Fruit fly (Drosophila melanogaster): ENCODE data around the gene KrT95D.

KrT95D gene

dm6 chr3R:24031825-24032523 lies at the start of gene KrT95D, which contains the start of gene Mettl3:
Gene KrT95D (minus strand): TSS chr3R:24031827.
Gene Mettl3 (plus strand): TSS chr3R:24032157.
- no peak for TF ChIP-seq CG17801 (GFP tag; optimal IDR thresholded peaks at IDR 0.05; ENCODE audit: partially characterized antibody)

DNA sequence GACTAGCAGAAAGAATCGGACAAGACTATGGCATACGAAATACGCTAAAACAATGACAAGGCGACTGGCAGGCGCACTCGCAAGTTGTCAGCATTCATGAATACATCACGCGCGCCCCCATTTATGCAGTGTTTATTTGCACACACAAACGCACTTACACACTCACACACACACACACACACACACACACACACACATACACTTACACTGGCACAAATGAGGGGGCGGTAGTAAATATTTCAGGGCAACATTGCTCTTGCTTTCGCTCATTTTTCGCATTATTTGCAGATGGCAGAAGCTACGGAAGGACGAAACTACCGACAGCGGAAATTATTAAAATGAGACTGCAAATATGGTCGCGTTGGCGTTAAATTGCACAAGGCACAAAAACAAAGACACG lies 48.0 kb upstream of the KrT95D start:
- TF ChIP-seq CG17801 (GFP tag; optimal IDR thresholded peaks at IDR 0.05; ENCODE audit: partially characterized antibody): no peak

- TF ChIP-seq CG17801 (GFP tag; optimal IDR thresholded peaks at IDR 0.05; ENCODE audit: partially characterized antibody): peak; percentile 60
Observed at dm6 chr3R:24079110-24079509, 47.5 kb upstream of the KrT95D start.

DNA sequence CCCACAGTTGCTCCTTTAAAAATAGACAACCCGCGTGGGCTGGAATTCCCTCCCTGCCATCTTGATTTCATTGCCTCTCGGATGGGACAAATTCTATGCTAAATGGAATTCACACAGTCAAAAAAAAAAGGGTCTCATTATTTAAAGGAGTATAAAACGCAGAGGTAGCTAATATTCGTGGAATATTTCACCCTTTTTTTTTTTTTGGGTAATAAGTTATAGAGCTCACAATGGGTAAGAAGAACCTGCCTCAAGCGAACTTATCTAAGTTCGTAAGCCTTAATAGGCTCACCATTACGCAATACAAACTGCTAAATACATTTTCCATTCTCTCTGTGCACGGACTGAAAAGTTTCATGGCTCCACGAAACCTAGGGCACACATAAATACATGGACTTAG lies 42.1 kb upstream of the KrT95D start:
- TF ChIP-seq CG17801 (GFP tag; optimal IDR thresholded peaks at IDR 0.05; ENCODE audit: partially characterized antibody): no peak

DNA sequence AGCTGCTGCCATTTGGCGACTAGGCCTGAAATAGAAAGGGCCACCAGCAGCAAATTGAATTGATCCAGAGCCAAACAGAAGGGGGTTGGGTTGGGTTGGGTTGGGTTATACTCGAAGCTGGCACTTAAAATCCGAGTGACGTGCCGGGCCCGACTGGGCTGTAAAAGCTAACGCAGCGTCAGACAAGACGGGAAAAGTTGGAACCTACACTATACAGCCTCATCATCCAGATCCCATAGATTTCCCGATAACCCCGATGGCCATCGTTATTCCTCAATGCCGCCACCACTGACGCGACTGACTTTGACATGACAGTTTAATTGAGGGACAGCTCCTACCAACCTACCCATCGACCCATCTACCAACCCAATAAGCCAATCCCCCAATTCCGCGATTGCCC lies 38.3 kb upstream of the KrT95D start:
- TF ChIP-seq CG17801 (GFP tag; optimal IDR thresholded peaks at IDR 0.05; ENCODE audit: partially characterized antibody): no peak

- no peak for TF ChIP-seq CG17801 (GFP tag; optimal IDR thresholded peaks at IDR 0.05; ENCODE audit: partially characterized antibody)
Observed at dm6 chr3R:24068830-24069229, 37.2 kb upstream of the KrT95D start.

DNA sequence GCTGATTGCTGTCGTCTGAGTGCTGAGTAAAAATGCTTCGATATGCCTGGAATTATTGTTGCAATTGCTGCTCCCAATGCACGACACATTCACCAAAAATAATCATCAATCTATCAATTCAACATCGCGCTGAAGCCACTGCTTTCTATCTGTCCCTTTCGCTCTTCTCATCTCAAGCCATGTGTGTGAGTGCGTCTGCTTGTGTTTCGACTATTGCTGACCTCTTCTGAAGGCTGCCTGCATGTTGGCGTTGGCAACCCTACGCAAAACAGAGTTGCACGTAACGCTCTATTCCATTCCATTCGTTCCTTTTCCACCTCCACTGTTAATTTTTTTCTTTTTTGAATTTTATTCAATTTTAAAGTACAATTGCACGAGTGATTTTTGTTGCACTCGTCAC lies 34.1 kb upstream of the KrT95D start:
- TF ChIP-seq CG17801 (GFP tag; optimal IDR thresholded peaks at IDR 0.05; ENCODE audit: partially characterized antibody): no peak

dm6 chr3R:24058041-24058440 lies 26.4 kb upstream of the KrT95D start, which contains the start of gene SMC1:
Gene SMC1 (plus strand): TSS chr3R:24058287.
- TF ChIP-seq CG17801 (GFP tag; optimal IDR thresholded peaks at IDR 0.05; ENCODE audit: partially characterized antibody): peak; percentile 48

- TF ChIP-seq CG17801 (GFP tag; optimal IDR thresholded peaks at IDR 0.05; ENCODE audit: partially characterized antibody): peak; percentile 46
Observed at dm6 chr3R:24057188-24057587, 25.6 kb upstream of the KrT95D start, which contains the start of gene Hsp68. Gene Hsp68 (minus strand): TSS chr3R:24057310.

DNA sequence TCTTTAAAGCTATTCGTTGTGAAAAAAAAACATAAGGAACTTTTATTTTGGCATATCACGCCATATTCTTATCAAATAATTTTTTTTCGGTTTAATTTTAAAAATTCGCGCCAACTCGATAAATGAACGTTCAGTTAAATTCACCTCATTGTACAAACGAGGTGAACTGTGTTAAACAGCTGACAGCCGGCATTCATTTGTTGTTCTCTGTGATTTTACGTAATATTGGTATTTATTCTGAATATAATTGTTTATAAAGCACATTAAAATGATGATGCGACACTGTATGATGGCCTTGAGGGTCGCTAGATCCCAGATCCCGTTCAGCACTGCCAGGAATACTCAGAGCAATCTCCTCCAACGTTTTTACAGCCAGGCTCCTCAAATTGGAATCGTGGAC lies 22.6 kb upstream of the KrT95D start, which contains the start of gene CG6000:
Gene CG6000 (plus strand): TSS at position 165 of the 400 bp plus-strand sequence.
- TF ChIP-seq CG17801 (GFP tag; optimal IDR thresholded peaks at IDR 0.05; ENCODE audit: partially characterized antibody): no peak

dm6 chr3R:24053506-24054102 lies 22.0 kb upstream of the KrT95D start:
- TF ChIP-seq CG17801 (GFP tag; optimal IDR thresholded peaks at IDR 0.05; ENCODE audit: partially characterized antibody): no peak

DNA sequence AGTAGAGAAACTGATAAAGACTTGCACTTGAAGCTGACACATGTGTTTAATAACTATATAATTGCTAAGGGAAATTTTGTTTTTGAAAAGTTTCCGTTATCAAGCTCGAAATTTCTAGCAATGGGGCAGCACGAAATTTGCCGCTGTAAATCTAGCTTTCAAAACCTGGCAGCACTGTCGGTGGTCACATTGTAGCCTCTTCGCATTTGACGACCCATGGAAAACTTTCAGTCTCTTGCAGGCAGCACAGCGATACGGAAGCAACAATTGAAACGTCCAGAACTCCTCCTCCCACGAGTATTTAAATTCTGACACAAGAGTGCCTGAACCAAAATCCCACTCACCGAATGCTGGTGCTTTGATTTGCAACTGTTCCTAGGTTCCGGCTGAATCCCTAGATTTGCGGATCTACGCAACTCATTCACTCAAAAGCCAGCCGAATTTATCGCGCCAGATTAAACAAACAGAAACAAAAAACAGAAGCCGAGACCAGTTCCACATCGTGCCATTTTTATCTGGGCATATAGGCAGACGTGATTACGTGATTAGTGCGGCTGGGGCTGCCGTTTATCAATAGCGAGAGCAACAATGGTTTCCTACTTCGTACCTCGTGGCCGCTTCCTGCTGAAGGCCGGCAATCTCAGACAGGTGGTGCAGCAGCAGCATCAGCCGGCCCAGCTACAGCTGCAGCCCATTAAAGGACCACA lies 20.0 kb upstream of the KrT95D start:
- peak; percentile 63 for TF ChIP-seq CG17801 (GFP tag; optimal IDR thresholded peaks at IDR 0.05; ENCODE audit: partially characterized antibody)

- peak; percentile 63 for TF ChIP-seq CG17801 (GFP tag; optimal IDR thresholded peaks at IDR 0.05; ENCODE audit: partially characterized antibody)
Observed at dm6 chr3R:24050690-24051440, 19.2 kb upstream of the KrT95D start, which contains the start of the genes Atg6 and Pisd. Gene Atg6 (minus strand): TSS chr3R:24050782. Gene Pisd (plus strand): TSS chr3R:24050783.

DNA sequence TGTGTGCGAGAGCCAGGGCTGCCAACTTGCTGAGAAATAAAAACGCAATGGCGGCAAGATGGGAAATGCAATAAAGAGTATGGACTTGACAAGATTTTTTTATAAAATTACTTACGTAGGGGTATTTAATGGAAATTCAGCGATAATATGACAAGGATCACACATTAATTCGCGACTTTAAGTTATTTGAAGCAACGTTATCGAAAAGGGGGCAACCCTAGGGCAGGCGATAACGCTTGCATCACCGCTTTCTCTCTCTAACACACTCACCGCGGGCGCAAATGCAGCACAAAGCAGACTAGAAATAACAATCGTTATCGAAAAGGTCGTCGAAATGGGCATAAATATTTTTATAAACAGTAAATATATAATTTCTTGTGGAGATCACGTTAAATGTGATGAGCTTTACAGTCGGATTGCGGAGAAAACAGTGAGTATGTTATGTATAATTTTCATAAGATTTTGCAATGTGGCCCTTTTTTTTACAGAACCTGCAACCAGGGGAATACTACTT lies 16.4 kb upstream of the KrT95D start, which contains the start of gene Rox8:
Gene Rox8 (minus strand): TSS at position 268 of the 514 bp plus-strand sequence.
- TF ChIP-seq CG17801 (GFP tag; optimal IDR thresholded peaks at IDR 0.05; ENCODE audit: partially characterized antibody): peak; percentile 53
